Worm (Caenorhabditis elegans): ENCODE results near the gene clic-1.

clic-1 gene

ce11 chrV:7776029-7776628, 41.4 kb upstream of the clic-1 start, which contains the start of the genes rpl-39 and rps-30 (continued):
- peak; percentile 77 for TF ChIP-seq attf-5 (GFP tag; optimal IDR thresholded peaks at IDR 0.05)
- TF ChIP-seq C06A6.2 (GFP tag; conservative IDR thresholded peaks at IDR 0.05), result no peak
- no peak for TF ChIP-seq hrde-1 (tag; optimal IDR thresholded peaks at IDR 0.05; ENCODE audit: borderline replicate concordance)
- TF ChIP-seq nhr-179 (tag; optimal IDR thresholded peaks at IDR 0.05), result no peak
- peak in 1 of 3 experiments; percentile 53 for TF ChIP-seq lin-35 (GFP tag; optimal IDR thresholded peaks at IDR 0.05)
- peak; percentile 34; the same call in 1 of the 2 replicates for TF ChIP-seq egrh-3 (GFP tag; IDR thresholded peaks at IDR 0.05)
- TF ChIP-seq F49E8.2 (tag; optimal IDR thresholded peaks at IDR 0.05; ENCODE audit: insufficient read depth), result peak; percentile 40
- no peak for TF ChIP-seq egl-44 (GFP tag; IDR thresholded peaks at IDR 0.05)
- TF ChIP-seq dpff-1 (tag; optimal IDR thresholded peaks at IDR 0.05), result no peak
- peak; percentile 24; the same call in 1 of the 2 replicates for TF ChIP-seq cebp-1 (GFP tag; IDR thresholded peaks at IDR 0.05)
- peak; percentile 67 for TF ChIP-seq cebp-1 (tag; optimal IDR thresholded peaks at IDR 0.05)
- TF ChIP-seq rec-8 (tag; optimal IDR thresholded peaks at IDR 0.05), result no peak
- no peak for TF ChIP-seq aptf-3 (GFP tag; IDR thresholded peaks at IDR 0.05)
- TF ChIP-seq attf-6 (GFP tag; IDR thresholded peaks at IDR 0.05), result no peak
- no peak for TF ChIP-seq mxl-1 (tag; optimal IDR thresholded peaks at IDR 0.05)
- peak; percentile 83 for TF ChIP-seq pbrm-1 (GFP tag; IDR thresholded peaks at IDR 0.05)
- TF ChIP-seq ceh-40 (GFP tag; IDR thresholded peaks at IDR 0.05), result no peak
- TF ChIP-seq ztf-28 (GFP tag; IDR thresholded peaks at IDR 0.05), result no peak
- no peak for TF ChIP-seq repo-1 (tag; optimal IDR thresholded peaks at IDR 0.05)
- no peak for TF ChIP-seq ztf-18 (tag; optimal IDR thresholded peaks at IDR 0.05)
- TF ChIP-seq sdz-38 (tag; optimal IDR thresholded peaks at IDR 0.05), result no peak
- TF ChIP-seq ets-4 (GFP tag; optimal IDR thresholded peaks at IDR 0.05), result no peak
- TF ChIP-seq snpc-3.4 (tag; optimal IDR thresholded peaks at IDR 0.05), result peak; percentile 16
- peak; percentile 79; the same call in 1 of the 2 replicates for TF ChIP-seq madf-3 (GFP tag; IDR thresholded peaks at IDR 0.05)
- peak in 1 of 2 experiments; percentile 22 for TF ChIP-seq let-607 (tag; optimal IDR thresholded peaks at IDR 0.05)
- TF ChIP-seq Y53G8AR.9 (GFP tag; conservative IDR thresholded peaks at IDR 0.05), result no peak
- TF ChIP-seq ceh-91 (GFP tag; IDR thresholded peaks at IDR 0.05), result peak; percentile 78
- peak; percentile 23 for TF ChIP-seq somi-1 (GFP tag; optimal IDR thresholded peaks at IDR 0.05)
- peak; percentile 33 for TF ChIP-seq lsl-1 (GFP tag; optimal IDR thresholded peaks at IDR 0.05)
- no peak for TF ChIP-seq K12H6.12 (tag; optimal IDR thresholded peaks at IDR 0.05)
- no peak for TF ChIP-seq ztf-22 (GFP tag; optimal IDR thresholded peaks at IDR 0.05)
- no peak for TF ChIP-seq nhr-27 (tag; optimal IDR thresholded peaks at IDR 0.05)
- TF ChIP-seq F55B11.4 (tag; optimal IDR thresholded peaks at IDR 0.05; ENCODE audit: borderline replicate concordance, insufficient read depth), result no peak
- TF ChIP-seq Y67H2A.10 (GFP tag; conservative IDR thresholded peaks at IDR 0.05), result peak; percentile 53; the same call in 1 of the 2 replicates
- TF ChIP-seq nfya-2 (GFP tag; IDR thresholded peaks at IDR 0.05), result no peak
- TF ChIP-seq ceh-27 (GFP tag; optimal IDR thresholded peaks at IDR 0.05), result peak; percentile 59
- no peak for TF ChIP-seq zim-3 (tag; optimal IDR thresholded peaks at IDR 0.05)
- no peak for TF ChIP-seq F52B5.7 (tag; optimal IDR thresholded peaks at IDR 0.05)
- TF ChIP-seq lin-26 (GFP tag; IDR thresholded peaks at IDR 0.05), result no peak
- peak; percentile 56 for TF ChIP-seq tbp1 (GFP tag; optimal IDR thresholded peaks at IDR 0.05)
- 0 out of 2 replicates have a peak, but pooled peaks have one; percentile 47 for TF ChIP-seq B0019.2 (GFP tag; conservative IDR thresholded peaks at IDR 0.05)
- TF ChIP-seq zfh-2 (GFP tag; conservative IDR thresholded peaks at IDR 0.05), result peak; percentile 51; the same call in 1 of the 2 replicates
- TF ChIP-seq efl-1 (GFP tag; optimal IDR thresholded peaks at IDR 0.05), result peak; percentile 24
- TF ChIP-seq F37B4.10 (GFP tag; IDR thresholded peaks at IDR 0.05), result no peak
- TF ChIP-seq akir-1 (GFP tag; optimal IDR thresholded peaks at IDR 0.05), result no peak
- TF ChIP-seq fkh-3 (tag; optimal IDR thresholded peaks at IDR 0.05), result no peak
- peak; percentile 42; the same call in 1 of the 2 replicates for TF ChIP-seq ekl-4 (GFP tag; IDR thresholded peaks at IDR 0.05)
